Worm (Caenorhabditis elegans) whole organism, L4 larva: ENCODE data around the gene EEED8.14.

Source experiments
- F26F4.8 ChIP-seq: fragments of 200-800 bp; sonication (Bioruptor generic); conservative IDR thresholded peaks from 2 replicates; pipeline ENCODE4 v1.3.6; 2022; ENCODE audit warnings: missing genetic modification characterization, missing compliant biosample characterization
- Y105C5A.15 ChIP-seq: fragments of 200-800 bp; sonication (Bioruptor generic); IDR thresholded peaks from 2 replicates; pipeline ENCODE4 v1.3.6; 2022; ENCODE audit warnings: missing genetic modification characterization, missing compliant biosample characterization
- hlh-11 ChIP-seq: fragments of 200-800 bp; sonication (Bioruptor generic); optimal IDR thresholded peaks from 2 replicates; lab custom pipeline; 2018; ENCODE audit warnings: mild to moderate bottlenecking, missing genetic modification characterization, missing compliant biosample characterization
- zag-1 ChIP-seq: fragments of 150-350 bp; optimal IDR thresholded peaks from 2 replicates; lab custom pipeline; 2014; ENCODE audit warnings: missing biosample characterization, missing genetic modification characterization
- zfp-2 ChIP-seq: sonication (generic microtip); optimal IDR thresholded peaks from 2 replicates; lab custom pipeline; 2016; ENCODE audit warnings: mild to moderate bottlenecking, missing genetic modification characterization, missing compliant biosample characterization
- zip-2 ChIP-seq: fragments of 150-350 bp; optimal IDR thresholded peaks from 2 replicates; lab custom pipeline; 2014; ENCODE audit warnings: missing biosample characterization, missing genetic modification characterization

- no peak for TF ChIP-seq F26F4.8 (GFP tag; lab: Robert Waterston, UW)
- no peak for TF ChIP-seq zfp-2 (tag; lab: Kevin White, UChicago)
- peak; percentile 64 for TF ChIP-seq hlh-11 (tag; lab: Kevin White, UChicago)
- TF ChIP-seq Y105C5A.15 (GFP tag; lab: Robert Waterston, UW), result no peak
- no peak for TF ChIP-seq zip-2 (tag; lab: Kevin White, UChicago)
- no peak for TF ChIP-seq zag-1
Observed at ce11 chrII:5460911-5461310, 47.1 kb upstream of the EEED8.14 start.
